Fruit fly (Drosophila melanogaster) whole organism, embryonic: ENCODE measurements around the gene CG34296.

Source experiments
- Adf1 ChIP-seq: fragments of 200-800 bp; sonication (Bioruptor generic); IDR thresholded peaks from 2 replicates; pipeline ENCODE4 v1.3.6; 2022; ENCODE audit warnings: missing biosample characterization, missing genetic modification characterization
- BtbVII ChIP-seq: fragments of 200-800 bp; sonication (Bioruptor generic); optimal IDR thresholded peaks from 3 replicates; lab custom pipeline; 2017; ENCODE audit warnings: missing biosample characterization, mild to moderate bottlenecking, missing genetic modification characterization
- CG10431 ChIP-seq: fragments of 200-800 bp; sonication (Bioruptor generic); optimal IDR thresholded peaks from 3 replicates; lab custom pipeline; 2018; ENCODE audit warnings: missing biosample characterization, mild to moderate bottlenecking, missing genetic modification characterization
- CG11085 ChIP-seq: fragments of 200-800 bp; sonication (Bioruptor generic); IDR thresholded peaks from 2 replicates; pipeline ENCODE4 v1.3.6; 2022; ENCODE audit warnings: missing biosample characterization, missing genetic modification characterization
- CG17328 ChIP-seq: fragments of 200-800 bp; sonication (Bioruptor generic); IDR thresholded peaks from 2 replicates; pipeline ENCODE4 v1.3.6; 2022; ENCODE audit warnings: missing biosample characterization, missing genetic modification characterization
- CG2129 ChIP-seq: fragments of 200-800 bp; sonication (Bioruptor generic); IDR thresholded peaks from 2 replicates; pipeline ENCODE4 v1.3.6; 2022; ENCODE audit warnings: missing biosample characterization, missing genetic modification characterization; ENCODE audit not compliant: partially characterized antibody
- CG31365 ChIP-seq: fragments of 200-800 bp; sonication (Bioruptor generic); optimal IDR thresholded peaks from 2 replicates; lab custom pipeline; 2018; ENCODE audit warnings: missing biosample characterization, mild to moderate bottlenecking, missing genetic modification characterization
- CG34224 ChIP-seq: fragments of 200-800 bp; sonication (Bioruptor generic); IDR thresholded peaks from 3 replicates; pipeline ENCODE4 v1.3.6; 2022; ENCODE audit warnings: missing biosample characterization, missing genetic modification characterization; ENCODE audit not compliant: partially characterized antibody
- CG34422 ChIP-seq: fragments of 200-800 bp; sonication (Bioruptor generic); IDR thresholded peaks from 3 replicates; pipeline ENCODE4 v1.3.6; 2022; ENCODE audit warnings: missing biosample characterization, missing genetic modification characterization
- CG4707 ChIP-seq: fragments of 200-800 bp; sonication (Bioruptor generic); optimal IDR thresholded peaks from 2 replicates; lab custom pipeline; 2018; ENCODE audit warnings: missing biosample characterization, mild to moderate bottlenecking, missing genetic modification characterization, moderate library complexity
- CG5953 ChIP-seq: fragments of 200-800 bp; sonication (Bioruptor generic); IDR thresholded peaks from 2 replicates; pipeline ENCODE4 v1.3.6; 2022; ENCODE audit warnings: missing biosample characterization, missing genetic modification characterization
- CG8765 ChIP-seq: fragments of 200-800 bp; sonication (Bioruptor generic); IDR thresholded peaks from 2 replicates; pipeline ENCODE4 v1.3.6; 2022; ENCODE audit warnings: missing biosample characterization, missing genetic modification characterization
- CG9437 ChIP-seq: fragments of 200-800 bp; sonication (Bioruptor generic); optimal IDR thresholded peaks from 2 replicates; lab custom pipeline; 2018; ENCODE audit warnings: missing biosample characterization, mild to moderate bottlenecking, missing genetic modification characterization
- Deaf1 ChIP-seq: fragments of 200-800 bp; optimal IDR thresholded peaks from 3 replicates; lab custom pipeline; 2019; ENCODE audit warnings: missing biosample characterization, mild to moderate bottlenecking, missing genetic modification characterization, moderate library complexity
- Dfd ChIP-seq, 2 experiments: fragments of >200 bp; optimal IDR thresholded peaks; 2 replicates each; lab custom pipeline; 2017; ENCODE audit warnings: missing biosample characterization in 2 of 2, missing genetic modification characterization in 2 of 2
- E2f2 ChIP-seq: fragments of 200-800 bp; sonication (Bioruptor generic); IDR thresholded peaks from 2 replicates; pipeline ENCODE4 v1.3.6; 2022; ENCODE audit warnings: missing biosample characterization, missing genetic modification characterization
- Ets97D ChIP-seq: fragments of 200-800 bp; sonication (Bioruptor generic); optimal IDR thresholded peaks from 3 replicates; lab custom pipeline; 2016; ENCODE audit warnings: missing biosample characterization, missing genetic modification characterization
- HLHmδ ChIP-seq: fragments of 200-800 bp; sonication (Bioruptor generic); optimal IDR thresholded peaks from 2 replicates; lab custom pipeline; 2018; ENCODE audit warnings: missing biosample characterization, mild to moderate bottlenecking, missing genetic modification characterization, moderate library complexity
- Hand ChIP-seq: fragments of 200-800 bp; sonication (Bioruptor generic); optimal IDR thresholded peaks from 2 replicates; lab custom pipeline; 2017; ENCODE audit warnings: mild to moderate bottlenecking, missing biosample characterization, missing genetic modification reagents, missing genetic modification characterization
- Hr39 ChIP-seq: fragments of >200 bp; optimal IDR thresholded peaks from 2 replicates; lab custom pipeline; 2017
- Neu2 ChIP-seq: fragments of 200-800 bp; sonication (Bioruptor generic); optimal IDR thresholded peaks from 3 replicates; lab custom pipeline; 2016; ENCODE audit warnings: missing biosample characterization, missing genetic modification characterization, borderline replicate concordance
- Sin3A ChIP-seq: fragments of >200 bp; optimal IDR thresholded peaks from 2 replicates; lab custom pipeline; 2018
- aop ChIP-seq: fragments of 200-800 bp; sonication (Bioruptor generic); IDR thresholded peaks from 2 replicates; pipeline ENCODE4 v1.3.6; 2022; ENCODE audit warnings: missing biosample characterization, missing genetic modification characterization
- cg ChIP-seq: fragments of 200-800 bp; sonication (Bioruptor generic); optimal IDR thresholded peaks from 3 replicates; lab custom pipeline; 2019; ENCODE audit warnings: missing biosample characterization, mild to moderate bottlenecking, missing genetic modification characterization, moderate library complexity
- chinmo ChIP-seq: fragments of 200-800 bp; sonication (Bioruptor generic); IDR thresholded peaks from 4 replicates; pipeline ENCODE4 v1.3.6; 2022; ENCODE audit warnings: missing biosample characterization, missing genetic modification characterization; ENCODE audit not compliant: partially characterized antibody
- chm ChIP-seq: fragments of 200-800 bp; sonication (Bioruptor generic); IDR thresholded peaks from 2 replicates; pipeline ENCODE4 v1.3.6; 2022; ENCODE audit warnings: missing biosample characterization, missing genetic modification characterization
- ci ChIP-seq: fragments of 200-800 bp; sonication (Bioruptor generic); IDR thresholded peaks from 3 replicates; pipeline ENCODE4 v1.3.6; 2022; ENCODE audit warnings: missing biosample characterization, missing genetic modification characterization
- cwo ChIP-seq: fragments of 200-800 bp; sonication (Bioruptor generic); optimal IDR thresholded peaks from 3 replicates; lab custom pipeline; 2017; ENCODE audit warnings: missing biosample characterization, missing genetic modification characterization, mild to moderate bottlenecking, moderate library complexity, missing genetic modification reagents
- gsb-n ChIP-seq: fragments of 200-800 bp; sonication (Bioruptor generic); optimal IDR thresholded peaks from 3 replicates; lab custom pipeline; 2018; ENCODE audit warnings: missing biosample characterization, mild to moderate bottlenecking, missing genetic modification characterization
- hbn ChIP-seq: fragments of 200-800 bp; sonication (Bioruptor generic); IDR thresholded peaks from 2 replicates; pipeline ENCODE4 v1.3.6; 2022; ENCODE audit warnings: missing biosample characterization, missing genetic modification characterization; ENCODE audit not compliant: partially characterized antibody
- insv ChIP-seq, 2 experiments: fragments of 200-800 bp; sonication (Bioruptor generic); optimal IDR thresholded peaks; 3 replicates each; lab custom pipeline; 2016 to 2018; ENCODE audit warnings: missing biosample characterization in 2 of 2, missing genetic modification characterization in 2 of 2
- kay ChIP-seq: fragments of 200-800 bp; sonication (Bioruptor generic); optimal IDR thresholded peaks from 2 replicates; lab custom pipeline; 2016; ENCODE audit warnings: missing biosample characterization, missing genetic modification characterization
- lbe ChIP-seq: fragments of 200-800 bp; sonication (Bioruptor generic); optimal IDR thresholded peaks from 2 replicates; lab custom pipeline; 2016; ENCODE audit warnings: missing biosample characterization, mild to moderate bottlenecking, missing genetic modification characterization
- odd ChIP-seq: fragments of 200-800 bp; sonication (Bioruptor generic); optimal IDR thresholded peaks from 2 replicates; lab custom pipeline; 2017; ENCODE audit warnings: missing biosample characterization, mild to moderate bottlenecking, missing genetic modification characterization
- org-1 ChIP-seq: fragments of 200-800 bp; sonication (Bioruptor generic); optimal IDR thresholded peaks from 2 replicates; lab custom pipeline; 2017; ENCODE audit warnings: missing biosample characterization, missing genetic modification characterization
- rib ChIP-seq: fragments of 200-800 bp; sonication (Bioruptor generic); IDR thresholded peaks from 2 replicates; pipeline ENCODE4 v1.3.6; 2022; ENCODE audit warnings: missing biosample characterization, missing genetic modification characterization
- salm ChIP-seq: fragments of 200-800 bp; sonication (Bioruptor generic); optimal IDR thresholded peaks from 2 replicates; lab custom pipeline; 2018; ENCODE audit warnings: missing biosample characterization, mild to moderate bottlenecking, missing genetic modification characterization
- sc ChIP-seq, 3 experiments: fragments of >200 bp in 2 of 3; fragments of 200-800 bp in 1 of 3; sonication (Bioruptor generic) in 1 of 3; optimal IDR thresholded peaks; 2 replicates in 2 of 3; 3 replicates in 1 of 3; lab custom pipeline; 2017; ENCODE audit warnings: mild to moderate bottlenecking in 1 of 3, missing biosample characterization in 1 of 3, missing genetic modification characterization in 1 of 3, missing genetic modification reagents in 1 of 3
- sens-2 ChIP-seq: fragments of 200-800 bp; sonication (Bioruptor generic); IDR thresholded peaks from 2 replicates; pipeline ENCODE4 v1.3.6; 2022; ENCODE audit warnings: missing biosample characterization, missing genetic modification characterization
- sim ChIP-seq: fragments of 200-800 bp; sonication (Bioruptor generic); IDR thresholded peaks from 2 replicates; pipeline ENCODE4 v1.3.6; 2022; ENCODE audit warnings: missing biosample characterization, missing genetic modification characterization
- so ChIP-seq: fragments of 200-800 bp; sonication (Bioruptor generic); IDR thresholded peaks from 3 replicates; pipeline ENCODE4 v1.3.6; 2022; ENCODE audit warnings: missing biosample characterization, missing genetic modification characterization
- sqz ChIP-seq: fragments of 200-800 bp; sonication (Bioruptor generic); optimal IDR thresholded peaks from 3 replicates; lab custom pipeline; 2018; ENCODE audit warnings: missing biosample characterization, mild to moderate bottlenecking, missing genetic modification characterization
- tll ChIP-seq, 2 experiments: fragments of 200-800 bp in 1 of 2; fragments of >200 bp in 1 of 2; sonication (Bioruptor generic) in 1 of 2; optimal IDR thresholded peaks; 2 replicates each; lab custom pipeline; 2017 to 2019; ENCODE audit warnings: missing biosample characterization in 2 of 2, missing genetic modification characterization in 2 of 2, mild to moderate bottlenecking in 1 of 2, moderate library complexity in 1 of 2
- vvl ChIP-seq: fragments of 200-800 bp; sonication (Bioruptor generic); IDR thresholded peaks from 2 replicates; pipeline ENCODE4 v1.3.6; 2022; ENCODE audit warnings: missing biosample characterization, missing genetic modification characterization

The CG34296 gene

dm6 chr3R:29771645-29772089 lies 49.3 kb downstream of the CG34296 start (continued):
- peak in 1 of 2 experiments; percentile 65 for TF ChIP-seq insv (GFP tag; optimal IDR thresholded peaks at IDR 0.05; lab: Kevin White, UChicago)
- peak; percentile 32; the same call in 1 of the 2 replicates for TF ChIP-seq Adf1
- peak; percentile 65 for TF ChIP-seq Hand (GFP tag; lab: Kevin White, UChicago)
- 0 out of 2 replicates have a peak, but pooled peaks have one; percentile 33 for TF ChIP-seq rib
- peak; percentile 61 for TF ChIP-seq CG10431
- TF ChIP-seq CG11085, result no peak
- peak; percentile 11 for TF ChIP-seq odd (GFP tag; lab: Kevin White, UChicago)
- no peak for TF ChIP-seq Sin3A
- peak; percentile 26; the same call in 1 of the 3 replicates for TF ChIP-seq CG34422 (GFP tag; lab: Robert Waterston, UW)
- TF ChIP-seq ci (GFP tag; lab: Robert Waterston, UW), result peak; percentile 61; the same call in 2 of the 3 replicates
- TF ChIP-seq Neu2 (GFP tag; lab: Kevin White, UChicago), result no peak
- peak; percentile 77 for TF ChIP-seq cg (GFP tag; lab: Kevin White, UChicago)
- TF ChIP-seq salm (tag; lab: Kevin White, UChicago), result peak; percentile 16
- no peak for TF ChIP-seq CG8765 (GFP tag; lab: Robert Waterston, UW)
- 0 out of 2 replicates have a peak, but pooled peaks have one; percentile 12 for TF ChIP-seq CG17328 (GFP tag; lab: Robert Waterston, UW)
- peak; percentile 15 for TF ChIP-seq lbe (GFP tag; lab: Kevin White, UChicago)
- peak; percentile 31; the same call in 1 of the 2 replicates for TF ChIP-seq E2f2
- TF ChIP-seq aop, result no peak
- no peak for TF ChIP-seq Dfd (GFP tag; optimal IDR thresholded peaks at IDR 0.05; lab: Kevin White, UChicago)
- peak; percentile 87 for TF ChIP-seq CG34224 (GFP tag; lab: Robert Waterston, UW)
- TF ChIP-seq CG5953 (GFP tag; lab: Robert Waterston, UW), result 0 out of 2 replicates have a peak, but pooled peaks have one; percentile 38
- peak; percentile 51; the same call in 1 of the 3 replicates for TF ChIP-seq so (GFP tag; lab: Robert Waterston, UW)
- peak; percentile 51; the same call in 1 of the 2 replicates for TF ChIP-seq chm (GFP tag; lab: Robert Waterston, UW)
- TF ChIP-seq chinmo (GFP tag; lab: Robert Waterston, UW), result peak; percentile 99
- peak; percentile 99 for TF ChIP-seq kay (GFP tag; lab: Kevin White, UChicago)
- no peak for TF ChIP-seq tll (GFP tag; optimal IDR thresholded peaks at IDR 0.05; lab: Kevin White, UChicago)
- TF ChIP-seq Deaf1 (tag; lab: Kevin White, UChicago), result peak; percentile 59
- no peak for TF ChIP-seq sc (optimal IDR thresholded peaks at IDR 0.05; lab: Kevin White, UChicago)
- no peak for TF ChIP-seq sc (GFP tag; optimal IDR thresholded peaks at IDR 0.05; lab: Kevin White, UChicago)
- peak; percentile 67 for TF ChIP-seq CG4707 (GFP tag; lab: Kevin White, UChicago)
- TF ChIP-seq hbn (GFP tag; lab: Robert Waterston, UW), result peak; percentile 42; the same call in 1 of the 2 replicates
- no peak for TF ChIP-seq Hr39 (lab: Kevin White, UChicago)
- TF ChIP-seq BtbVII (GFP tag; lab: Kevin White, UChicago), result peak; percentile 6
- TF ChIP-seq CG2129 (GFP tag; lab: Robert Waterston, UW), result 0 out of 2 replicates have a peak, but pooled peaks have one; percentile 13
- TF ChIP-seq gsb-n (tag; lab: Kevin White, UChicago), result peak; percentile 18
- TF ChIP-seq sens-2, result no peak
- no peak for TF ChIP-seq Ets97D
- no peak for TF ChIP-seq CG9437 (GFP tag; lab: Kevin White, UChicago)
- no peak for TF ChIP-seq CG31365 (tag; lab: Kevin White, UChicago)
- TF ChIP-seq sim (GFP tag; lab: Robert Waterston, UW), result 0 out of 2 replicates have a peak, but pooled peaks have one; percentile 12
- no peak for TF ChIP-seq sqz (GFP tag; lab: Kevin White, UChicago)
- TF ChIP-seq vvl, result peak; percentile 52; the same call in 1 of the 2 replicates
- TF ChIP-seq cwo (GFP tag; lab: Kevin White, UChicago), result peak; percentile 21
- no peak for TF ChIP-seq org-1 (GFP tag; lab: Kevin White, UChicago)
- peak; percentile 59 for TF ChIP-seq HLHmδ
